Fruit fly (Drosophila melanogaster) whole organism, embryonic: Measurements from ENCODE around the gene CG4462.

ENCODE experiments used
- ATbp ChIP-seq: fragments of 200-800 bp; sonication (Bioruptor generic); optimal IDR thresholded peaks from 2 replicates; lab custom pipeline; 2017; ENCODE audit warnings: missing biosample characterization, mild to moderate bottlenecking, missing genetic modification characterization, missing genetic modification reagents
- CG11696 ChIP-seq: fragments of 200-800 bp; sonication (Bioruptor generic); IDR thresholded peaks from 2 replicates; pipeline ENCODE4 v1.3.6; 2022; ENCODE audit warnings: missing biosample characterization, missing genetic modification characterization
- CG12155 ChIP-seq: fragments of 200-800 bp; sonication (Bioruptor generic); optimal IDR thresholded peaks from 3 replicates; lab custom pipeline; 2016; ENCODE audit warnings: missing biosample characterization, missing genetic modification characterization
- CG14014 ChIP-seq: fragments of 200-800 bp; sonication (Bioruptor generic); IDR thresholded peaks from 2 replicates; pipeline ENCODE4 v1.3.6; 2022; ENCODE audit warnings: missing biosample characterization, missing genetic modification characterization
- CG17385 ChIP-seq: fragments of 200-800 bp; sonication (Bioruptor generic); optimal IDR thresholded peaks from 3 replicates; lab custom pipeline; 2018; ENCODE audit warnings: missing biosample characterization, mild to moderate bottlenecking, missing genetic modification characterization
- CG30403 ChIP-seq: fragments of 200-800 bp; sonication (Bioruptor generic); optimal IDR thresholded peaks from 3 replicates; lab custom pipeline; 2016; ENCODE audit warnings: missing biosample characterization, missing genetic modification characterization
- CG31441 ChIP-seq: fragments of 200-800 bp; sonication (Bioruptor generic); IDR thresholded peaks from 2 replicates; pipeline ENCODE4 v1.3.6; 2022; ENCODE audit warnings: missing biosample characterization, missing genetic modification characterization
- CG3163 ChIP-seq: fragments of 200-800 bp; sonication (Bioruptor generic); optimal IDR thresholded peaks from 3 replicates; lab custom pipeline; 2016; ENCODE audit warnings: missing biosample characterization, missing genetic modification characterization
- CG3281 ChIP-seq: fragments of 200-800 bp; sonication (Bioruptor generic); optimal IDR thresholded peaks from 3 replicates; lab custom pipeline; 2017; ENCODE audit warnings: missing biosample characterization, mild to moderate bottlenecking, missing genetic modification characterization
- CG43689 ChIP-seq: fragments of 200-800 bp; sonication (Bioruptor generic); IDR thresholded peaks from 2 replicates; pipeline ENCODE4 v1.3.6; 2022; ENCODE audit warnings: missing biosample characterization, missing genetic modification characterization
- CG4424 ChIP-seq: fragments of 200-800 bp; sonication (Bioruptor generic); optimal IDR thresholded peaks from 3 replicates; lab custom pipeline; 2016; ENCODE audit warnings: missing biosample characterization, missing genetic modification characterization
- CG4617 ChIP-seq: fragments of 200-800 bp; sonication (Bioruptor generic); optimal IDR thresholded peaks from 3 replicates; lab custom pipeline; 2016; ENCODE audit warnings: missing biosample characterization, missing genetic modification characterization, borderline replicate concordance
- CG4707 ChIP-seq: fragments of 200-800 bp; sonication (Bioruptor generic); optimal IDR thresholded peaks from 2 replicates; lab custom pipeline; 2018; ENCODE audit warnings: missing biosample characterization, mild to moderate bottlenecking, missing genetic modification characterization, moderate library complexity
- CG4730 ChIP-seq: fragments of 200-800 bp; sonication (Bioruptor generic); IDR thresholded peaks from 2 replicates; pipeline ENCODE4 v1.3.6; 2022; ENCODE audit warnings: missing biosample characterization, missing genetic modification characterization
- CG4820 ChIP-seq: fragments of 200-800 bp; sonication (Bioruptor generic); optimal IDR thresholded peaks from 3 replicates; lab custom pipeline; 2016; ENCODE audit warnings: missing biosample characterization, missing genetic modification characterization
- CG6254 ChIP-seq: fragments of 200-800 bp; sonication (Bioruptor generic); optimal IDR thresholded peaks from 3 replicates; lab custom pipeline; 2017; ENCODE audit warnings: mild to moderate bottlenecking, missing biosample characterization, missing genetic modification reagents, missing genetic modification characterization
- CG7928 ChIP-seq: fragments of 200-800 bp; sonication (Bioruptor generic); optimal IDR thresholded peaks from 2 replicates; lab custom pipeline; 2017; ENCODE audit warnings: missing biosample characterization, mild to moderate bottlenecking, missing genetic modification characterization
- CG9817 ChIP-seq: fragments of 200-800 bp; sonication (Bioruptor generic); optimal IDR thresholded peaks from 2 replicates; lab custom pipeline; 2018; ENCODE audit warnings: missing biosample characterization, mild to moderate bottlenecking, missing genetic modification characterization, moderate library complexity
- E2f1 ChIP-seq: fragments of 200-800 bp; sonication (Bioruptor generic); IDR thresholded peaks from 2 replicates; pipeline ENCODE4 v1.3.6; 2022; ENCODE audit warnings: missing biosample characterization, missing genetic modification characterization
- HmgZ ChIP-seq: fragments of 200-800 bp; sonication (Bioruptor generic); optimal IDR thresholded peaks from 2 replicates; lab custom pipeline; 2018; ENCODE audit warnings: missing biosample characterization, mild to moderate bottlenecking, missing genetic modification characterization
- Jarid2 ChIP-seq: fragments of 200-800 bp; sonication (Bioruptor generic); optimal IDR thresholded peaks from 3 replicates; lab custom pipeline; 2017; ENCODE audit warnings: mild to moderate bottlenecking, missing biosample characterization, missing genetic modification reagents, missing genetic modification characterization
- MTF-1 ChIP-seq: fragments of 200-800 bp; sonication (Bioruptor generic); optimal IDR thresholded peaks from 2 replicates; lab custom pipeline; 2018; ENCODE audit warnings: missing biosample characterization, mild to moderate bottlenecking, missing genetic modification characterization, borderline replicate concordance
- Nf-YC ChIP-seq: fragments of 200-800 bp; optimal IDR thresholded peaks from 3 replicates; lab custom pipeline; 2019; ENCODE audit warnings: missing biosample characterization, mild to moderate bottlenecking, missing genetic modification characterization, moderate library complexity
- az2 ChIP-seq: fragments of 200-800 bp; sonication (Bioruptor generic); optimal IDR thresholded peaks from 3 replicates; lab custom pipeline; 2016; ENCODE audit warnings: missing biosample characterization, missing genetic modification characterization
- bcd ChIP-seq: fragments of 200-800 bp; sonication (Bioruptor generic); optimal IDR thresholded peaks from 2 replicates; lab custom pipeline; 2017; ENCODE audit warnings: missing biosample characterization, mild to moderate bottlenecking, missing genetic modification characterization
- caup ChIP-seq: fragments of 200-800 bp; sonication (Bioruptor generic); optimal IDR thresholded peaks from 3 replicates; lab custom pipeline; 2017; ENCODE audit warnings: missing biosample characterization, mild to moderate bottlenecking, missing genetic modification characterization, moderate library complexity; ENCODE audit not compliant: severe bottlenecking
- cg ChIP-seq: fragments of 200-800 bp; sonication (Bioruptor generic); optimal IDR thresholded peaks from 3 replicates; lab custom pipeline; 2019; ENCODE audit warnings: missing biosample characterization, mild to moderate bottlenecking, missing genetic modification characterization, moderate library complexity
- chm ChIP-seq: fragments of 200-800 bp; sonication (Bioruptor generic); IDR thresholded peaks from 2 replicates; pipeline ENCODE4 v1.3.6; 2022; ENCODE audit warnings: missing biosample characterization, missing genetic modification characterization
- disco-r ChIP-seq: fragments of 200-800 bp; sonication (Bioruptor generic); optimal IDR thresholded peaks from 2 replicates; lab custom pipeline; 2016; ENCODE audit warnings: missing biosample characterization, missing genetic modification characterization
- ewg ChIP-seq: fragments of 200-800 bp; sonication (Bioruptor generic); optimal IDR thresholded peaks from 3 replicates; lab custom pipeline; 2017; ENCODE audit warnings: mild to moderate bottlenecking, missing biosample characterization, missing genetic modification reagents, missing genetic modification characterization
- exex ChIP-seq: fragments of 200-800 bp; sonication (Bioruptor generic); optimal IDR thresholded peaks from 4 replicates; lab custom pipeline; 2018; ENCODE audit warnings: missing biosample characterization, mild to moderate bottlenecking, missing genetic modification characterization, moderate library complexity
- fd64A ChIP-seq: fragments of 200-800 bp; sonication (Bioruptor generic); optimal IDR thresholded peaks from 3 replicates; lab custom pipeline; 2018; ENCODE audit warnings: missing biosample characterization, mild to moderate bottlenecking, missing genetic modification characterization
- gro ChIP-seq: fragments of 200-800 bp; sonication (Bioruptor generic); optimal IDR thresholded peaks from 2 replicates; lab custom pipeline; 2016; ENCODE audit warnings: missing biosample characterization, missing genetic modification characterization
- ham ChIP-seq: fragments of 200-800 bp; sonication (Bioruptor generic); IDR thresholded peaks from 2 replicates; pipeline ENCODE4 v1.3.6; 2022; ENCODE audit warnings: missing biosample characterization, missing genetic modification characterization
- hkb ChIP-seq, 2 experiments: fragments of 200-800 bp in 1 of 2; fragments of >200 bp in 1 of 2; sonication (Bioruptor generic) in 1 of 2; IDR thresholded peaks in 1 of 2; optimal IDR thresholded peaks in 1 of 2; 2 replicates each; pipeline versions ENCODE4 v1.3.6 to Lab custom; 2017 to 2022; ENCODE audit warnings: missing biosample characterization in 1 of 2, missing genetic modification characterization in 1 of 2
- jumu ChIP-seq: fragments of 200-800 bp; sonication (Bioruptor generic); optimal IDR thresholded peaks from 3 replicates; lab custom pipeline; 2016; ENCODE audit warnings: missing biosample characterization, missing genetic modification characterization
- lmd ChIP-seq: fragments of 200-800 bp; sonication (Bioruptor generic); IDR thresholded peaks from 2 replicates; pipeline ENCODE4 v1.3.6; 2022; ENCODE audit warnings: missing biosample characterization, missing genetic modification characterization
- lov ChIP-seq, 2 experiments: fragments of 200-800 bp in 1 of 2; fragments of >200 bp in 1 of 2; sonication (Bioruptor generic) in 1 of 2; IDR thresholded peaks in 1 of 2; optimal IDR thresholded peaks in 1 of 2; 2 replicates in 1 of 2; 3 replicates in 1 of 2; pipeline versions ENCODE4 v1.3.6 to Lab custom; 2017 to 2022; ENCODE audit warnings: missing biosample characterization in 1 of 2, missing genetic modification characterization in 1 of 2
- luna ChIP-seq: fragments of 200-800 bp; sonication (Bioruptor generic); optimal IDR thresholded peaks from 2 replicates; lab custom pipeline; 2016; ENCODE audit warnings: missing biosample characterization, missing genetic modification characterization
- org-1 ChIP-seq: fragments of 200-800 bp; sonication (Bioruptor generic); optimal IDR thresholded peaks from 2 replicates; lab custom pipeline; 2017; ENCODE audit warnings: missing biosample characterization, missing genetic modification characterization
- pita ChIP-seq: fragments of 200-800 bp; sonication (Bioruptor generic); optimal IDR thresholded peaks from 2 replicates; lab custom pipeline; 2017; ENCODE audit warnings: missing biosample characterization, mild to moderate bottlenecking, missing genetic modification characterization
- sna ChIP-seq: fragments of 200-800 bp; sonication (Bioruptor generic); IDR thresholded peaks from 2 replicates; pipeline ENCODE4 v1.3.6; 2022; ENCODE audit warnings: missing biosample characterization, missing genetic modification characterization; ENCODE audit not compliant: partially characterized antibody
- tin ChIP-seq: fragments of 200-800 bp; sonication (Bioruptor generic); optimal IDR thresholded peaks from 3 replicates; lab custom pipeline; 2016; ENCODE audit warnings: missing biosample characterization, missing genetic modification characterization
- tio ChIP-seq: fragments of 200-800 bp; sonication (Bioruptor generic); optimal IDR thresholded peaks from 2 replicates; lab custom pipeline; 2017; ENCODE audit warnings: missing biosample characterization, missing genetic modification characterization, inconsistent platforms
- tna ChIP-seq: fragments of 200-800 bp; sonication (Bioruptor generic); IDR thresholded peaks from 2 replicates; pipeline ENCODE4 v1.3.6; 2022; ENCODE audit warnings: missing biosample characterization, missing genetic modification characterization; ENCODE audit not compliant: partially characterized antibody
- twi ChIP-seq: fragments of 200-800 bp; optimal IDR thresholded peaks from 2 replicates; lab custom pipeline; 2019; ENCODE audit warnings: missing biosample characterization, mild to moderate bottlenecking, missing genetic modification characterization, moderate library complexity
- wdn ChIP-seq: fragments of 200-800 bp; sonication (Bioruptor generic); IDR thresholded peaks from 2 replicates; pipeline ENCODE4 v1.3.6; 2022; ENCODE audit warnings: missing biosample characterization, missing genetic modification characterization

The CG4462 gene

DNA sequence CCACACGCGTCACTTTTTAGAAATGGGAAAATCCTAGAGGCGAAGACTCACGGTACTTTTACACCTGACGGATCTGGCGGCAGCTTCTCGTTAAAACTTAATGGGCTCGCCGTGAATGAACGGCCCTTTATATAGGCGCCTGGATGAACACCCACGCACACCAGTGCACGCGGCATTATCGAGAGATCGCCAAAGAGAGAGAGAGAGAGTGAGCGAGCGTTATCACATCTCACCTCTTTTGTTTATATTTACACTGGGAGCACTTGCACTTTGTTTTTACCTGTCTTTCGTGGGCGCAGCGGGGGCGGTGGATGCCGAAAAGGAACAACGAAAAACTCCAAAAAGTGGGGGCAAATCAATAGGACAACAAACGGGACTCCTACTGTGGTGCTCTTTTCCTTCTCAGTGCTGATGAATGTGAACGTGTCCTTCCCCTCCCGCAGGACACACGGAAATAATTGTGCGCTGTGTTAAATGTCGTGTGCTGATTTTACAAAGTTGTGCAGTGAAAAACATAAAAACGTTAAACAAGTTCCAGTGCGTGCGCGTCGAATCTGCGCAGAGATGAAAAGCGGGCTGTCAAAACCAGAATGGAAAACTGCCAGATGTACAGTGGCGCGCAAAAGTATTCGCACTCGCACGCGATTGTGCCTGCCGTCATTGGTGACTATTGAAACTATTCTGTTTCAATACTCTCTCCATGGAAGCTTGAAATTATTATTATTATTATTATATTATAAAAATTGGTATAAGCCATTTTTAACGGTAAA lies 49.9 kb downstream of the CG4462 start, which contains the start of gene Mrp5 (continued):
- peak; percentile 5 for TF ChIP-seq org-1 (GFP tag; lab: Kevin White, UChicago)
- TF ChIP-seq disco-r (GFP tag; lab: Kevin White, UChicago), result no peak
- peak; percentile 13 for TF ChIP-seq caup (GFP tag; lab: Kevin White, UChicago)
- TF ChIP-seq CG12155 (GFP tag; lab: Kevin White, UChicago), result peak; percentile 34
- TF ChIP-seq CG9817 (tag; lab: Kevin White, UChicago), result peak; percentile 36
- peak; percentile 32 for TF ChIP-seq tin (GFP tag; lab: Kevin White, UChicago)
- no peak for TF ChIP-seq Nf-YC (tag; lab: Kevin White, UChicago)
- no peak for TF ChIP-seq CG4617
- peak; percentile 78 for TF ChIP-seq cg (GFP tag; lab: Kevin White, UChicago)
- no peak for TF ChIP-seq CG3163 (GFP tag; lab: Kevin White, UChicago)
- TF ChIP-seq CG4820, result peak; percentile 9
- peak; percentile 54 for TF ChIP-seq ATbp (GFP tag; lab: Kevin White, UChicago)
- peak; percentile 40 for TF ChIP-seq az2 (GFP tag; lab: Kevin White, UChicago)
- TF ChIP-seq CG43689, result peak; percentile 50; the same call in 1 of the 2 replicates
- no peak for TF ChIP-seq pita (GFP tag; lab: Kevin White, UChicago)
- TF ChIP-seq ham (GFP tag; lab: Robert Waterston, UW), result 0 out of 2 replicates have a peak, but pooled peaks have one; percentile 35
- TF ChIP-seq hkb (optimal IDR thresholded peaks at IDR 0.05; lab: Kevin White, UChicago), result no peak
- TF ChIP-seq hkb (GFP tag; IDR thresholded peaks at IDR 0.05; lab: Robert Waterston, UW), result peak; percentile 73
- TF ChIP-seq CG4707, result no peak
- TF ChIP-seq luna, result no peak
- TF ChIP-seq ewg (GFP tag; lab: Kevin White, UChicago), result peak; percentile 95
- peak; percentile 50 for TF ChIP-seq CG6254 (GFP tag; lab: Kevin White, UChicago)
- TF ChIP-seq CG17385 (GFP tag; lab: Kevin White, UChicago), result peak; percentile 28
- TF ChIP-seq gro (GFP tag; lab: Kevin White, UChicago), result peak; percentile 24
- peak; percentile 20 for TF ChIP-seq tio (GFP tag; lab: Kevin White, UChicago)
- TF ChIP-seq CG14014 (GFP tag; lab: Robert Waterston, UW), result peak; percentile 53; the same call in 1 of the 2 replicates
- peak; percentile 65 for TF ChIP-seq lmd (GFP tag; lab: Robert Waterston, UW)
- TF ChIP-seq sna, result no peak
- 0 out of 2 replicates have a peak, but pooled peaks have one; percentile 13 for TF ChIP-seq CG4730 (GFP tag; lab: Robert Waterston, UW)
- peak; percentile 48 for TF ChIP-seq CG11696
- no peak for TF ChIP-seq CG7928 (GFP tag; lab: Kevin White, UChicago)
- peak; percentile 39 for TF ChIP-seq CG31441
- TF ChIP-seq CG4424 (GFP tag; lab: Kevin White, UChicago), result peak; percentile 30
- TF ChIP-seq bcd (GFP tag; lab: Kevin White, UChicago), result peak; percentile 15
- TF ChIP-seq jumu (GFP tag; lab: Kevin White, UChicago), result no peak
- peak; percentile 10 for TF ChIP-seq exex (tag; lab: Kevin White, UChicago)
- peak; percentile 40 for TF ChIP-seq CG30403 (GFP tag; lab: Kevin White, UChicago)
- peak; percentile 26 for TF ChIP-seq CG3281 (GFP tag; lab: Kevin White, UChicago)
- peak; percentile 38 for TF ChIP-seq MTF-1 (GFP tag; lab: Kevin White, UChicago)
- no peak for TF ChIP-seq lov (optimal IDR thresholded peaks at IDR 0.05; lab: Kevin White, UChicago)
- peak; percentile 22; the same call in 1 of the 3 replicates for TF ChIP-seq lov (GFP tag; IDR thresholded peaks at IDR 0.05; lab: Robert Waterston, UW)
- TF ChIP-seq fd64A (GFP tag; lab: Kevin White, UChicago), result peak; percentile 29
- TF ChIP-seq chm (GFP tag; lab: Robert Waterston, UW), result 0 out of 2 replicates have a peak, but pooled peaks have one; percentile 51
- peak; percentile 15; the same call in 1 of the 2 replicates for TF ChIP-seq tna (GFP tag; lab: Robert Waterston, UW)
- TF ChIP-seq wdn, result 0 out of 2 replicates have a peak, but pooled peaks have one; percentile 28
- no peak for TF ChIP-seq HmgZ (tag; lab: Kevin White, UChicago)
- peak; percentile 52 for TF ChIP-seq Jarid2 (GFP tag; lab: Kevin White, UChicago)
- peak; percentile 62 for TF ChIP-seq E2f1 (GFP tag; lab: Robert Waterston, UW)
- TF ChIP-seq twi (tag; lab: Kevin White, UChicago), result no peak
